Fruit fly (Drosophila melanogaster) whole organism, embryonic: ENCODE data around the gene CG13032.

Source experiments
- Awh ChIP-seq: fragments of 200-800 bp; sonication (Bioruptor generic); IDR thresholded peaks from 2 replicates; pipeline ENCODE4, ENCODE4 v1.3.6; 2022; ENCODE audit warnings: missing biosample characterization, missing genetic modification characterization
- B-H1 ChIP-seq: fragments of 200-800 bp; sonication (Bioruptor generic); IDR thresholded peaks from 3 replicates; pipeline ENCODE4 v1.3.6; 2022; ENCODE audit warnings: missing biosample characterization, missing genetic modification characterization
- BEAF-32 ChIP-seq: fragments of 200-800 bp; sonication (Bioruptor generic); optimal IDR thresholded peaks from 3 replicates; lab custom pipeline; 2017; ENCODE audit warnings: missing biosample characterization, missing genetic modification characterization, mild to moderate bottlenecking, moderate library complexity, missing genetic modification reagents
- CG10543 ChIP-seq: fragments of 200-800 bp; sonication (Bioruptor generic); optimal IDR thresholded peaks from 3 replicates; lab custom pipeline; 2017; ENCODE audit warnings: missing biosample characterization, mild to moderate bottlenecking, missing genetic modification characterization, moderate library complexity
- CG12659 ChIP-seq: fragments of 200-800 bp; sonication (Bioruptor generic); optimal IDR thresholded peaks from 3 replicates; lab custom pipeline; 2017; ENCODE audit warnings: mild to moderate bottlenecking, missing biosample characterization, missing genetic modification reagents, missing genetic modification characterization
- CG12769 ChIP-seq: fragments of 200-800 bp; sonication (Bioruptor generic); optimal IDR thresholded peaks from 2 replicates; lab custom pipeline; 2019; ENCODE audit warnings: missing biosample characterization, mild to moderate bottlenecking, missing genetic modification characterization, moderate library complexity
- CG15073 ChIP-seq: fragments of 200-800 bp; sonication (Bioruptor generic); optimal IDR thresholded peaks from 2 replicates; lab custom pipeline; 2016; ENCODE audit warnings: missing biosample characterization, missing genetic modification characterization
- CG1792 ChIP-seq: fragments of 200-800 bp; sonication (Bioruptor generic); optimal IDR thresholded peaks from 2 replicates; lab custom pipeline; 2016; ENCODE audit warnings: missing biosample characterization, missing genetic modification characterization
- CG31441 ChIP-seq: fragments of 200-800 bp; sonication (Bioruptor generic); IDR thresholded peaks from 2 replicates; pipeline ENCODE4 v1.3.6; 2022; ENCODE audit warnings: missing biosample characterization, missing genetic modification characterization
- CG42726 ChIP-seq: fragments of 200-800 bp; sonication (Bioruptor generic); IDR thresholded peaks from 2 replicates; pipeline ENCODE4 v1.3.6; 2022; ENCODE audit warnings: missing biosample characterization, missing genetic modification characterization; ENCODE audit not compliant: partially characterized antibody
- CG4820 ChIP-seq: fragments of 200-800 bp; sonication (Bioruptor generic); optimal IDR thresholded peaks from 3 replicates; lab custom pipeline; 2016; ENCODE audit warnings: missing biosample characterization, missing genetic modification characterization
- CG5180 ChIP-seq: fragments of 200-800 bp; sonication (Bioruptor generic); optimal IDR thresholded peaks from 3 replicates; lab custom pipeline; 2017; ENCODE audit warnings: missing biosample characterization, missing genetic modification characterization, mild to moderate bottlenecking, moderate library complexity, missing genetic modification reagents
- CG7372 ChIP-seq: fragments of 200-800 bp; sonication (Bioruptor generic); IDR thresholded peaks from 2 replicates; pipeline ENCODE4 v1.3.6; 2022; ENCODE audit warnings: missing biosample characterization, missing genetic modification characterization
- CG8089 ChIP-seq: fragments of 200-800 bp; sonication (Bioruptor generic); optimal IDR thresholded peaks from 3 replicates; lab custom pipeline; 2016; ENCODE audit warnings: missing biosample characterization, missing genetic modification characterization
- CG8290 ChIP-seq, 3 experiments: fragments of 200-800 bp; sonication (Bioruptor generic); optimal IDR thresholded peaks; 2 replicates each; lab custom pipeline; 2016 to 2019; ENCODE audit warnings: missing biosample characterization in 3 of 3, missing genetic modification characterization in 3 of 3, mild to moderate bottlenecking in 2 of 3, moderate library complexity in 1 of 3
- CG9727 ChIP-seq: fragments of 200-800 bp; sonication (Bioruptor generic); optimal IDR thresholded peaks from 3 replicates; lab custom pipeline; 2017; ENCODE audit warnings: missing biosample characterization, mild to moderate bottlenecking, missing genetic modification characterization
- CrebB ChIP-seq: fragments of 200-800 bp; sonication (Bioruptor generic); optimal IDR thresholded peaks from 3 replicates; lab custom pipeline; 2018; ENCODE audit warnings: missing biosample characterization, mild to moderate bottlenecking, missing genetic modification characterization
- Dll ChIP-seq: fragments of 200-800 bp; sonication (Bioruptor generic); IDR thresholded peaks from 4 replicates; pipeline ENCODE4 v1.3.6; 2022; ENCODE audit warnings: missing biosample characterization, missing genetic modification characterization; ENCODE audit not compliant: partially characterized antibody
- NC2β ChIP-seq: fragments of 200-800 bp; sonication (Bioruptor generic); optimal IDR thresholded peaks from 2 replicates; lab custom pipeline; 2016; ENCODE audit warnings: missing biosample characterization, missing genetic modification characterization
- Oli ChIP-seq: fragments of 200-800 bp; sonication (Bioruptor generic); optimal IDR thresholded peaks from 2 replicates; lab custom pipeline; 2018; ENCODE audit warnings: missing biosample characterization, mild to moderate bottlenecking, missing genetic modification characterization, moderate library complexity
- Rfx ChIP-seq: fragments of 200-800 bp; sonication (Bioruptor generic); IDR thresholded peaks from 2 replicates; pipeline ENCODE4 v1.3.6; 2022; ENCODE audit warnings: missing biosample characterization, missing genetic modification characterization
- Rx ChIP-seq: fragments of 200-800 bp; sonication (Bioruptor generic); IDR thresholded peaks from 2 replicates; pipeline ENCODE4 v1.3.6; 2022; ENCODE audit warnings: missing biosample characterization, missing genetic modification characterization
- Scr ChIP-seq: fragments of 200-800 bp; sonication (Bioruptor generic); IDR thresholded peaks from 2 replicates; pipeline ENCODE4 v1.3.6; 2022; ENCODE audit warnings: missing biosample characterization, missing genetic modification characterization; ENCODE audit not compliant: partially characterized antibody
- Spps ChIP-seq: fragments of 200-800 bp; sonication (Bioruptor generic); optimal IDR thresholded peaks from 2 replicates; lab custom pipeline; 2018; ENCODE audit warnings: missing biosample characterization, mild to moderate bottlenecking, missing genetic modification characterization
- Sry-δ ChIP-seq: fragments of 200-800 bp; sonication (Bioruptor generic); optimal IDR thresholded peaks from 2 replicates; lab custom pipeline; 2016; ENCODE audit warnings: missing biosample characterization, missing genetic modification characterization
- Xbp1 ChIP-seq: fragments of 200-800 bp; sonication (Bioruptor generic); optimal IDR thresholded peaks from 3 replicates; lab custom pipeline; 2016; ENCODE audit warnings: missing biosample characterization, mild to moderate bottlenecking, missing genetic modification characterization
- Xrp1 ChIP-seq: fragments of 200-800 bp; sonication (Bioruptor generic); IDR thresholded peaks from 2 replicates; pipeline ENCODE4 v1.3.6; 2022; ENCODE audit warnings: missing biosample characterization, missing genetic modification characterization
- ac ChIP-seq: fragments of 200-800 bp; sonication (Bioruptor generic); optimal IDR thresholded peaks from 3 replicates; lab custom pipeline; 2017; ENCODE audit warnings: missing biosample characterization, mild to moderate bottlenecking, missing genetic modification characterization
- amos ChIP-seq: fragments of 200-800 bp; sonication (Bioruptor generic); IDR thresholded peaks from 2 replicates; pipeline ENCODE4 v1.3.6; 2022; ENCODE audit warnings: missing biosample characterization, missing genetic modification characterization; ENCODE audit not compliant: partially characterized antibody
- ash1 ChIP-seq: fragments of 200-800 bp; sonication (Bioruptor generic); optimal IDR thresholded peaks from 2 replicates; lab custom pipeline; 2018; ENCODE audit warnings: missing biosample characterization, mild to moderate bottlenecking, missing genetic modification characterization
- chn ChIP-seq: fragments of 200-800 bp; sonication (Bioruptor generic); optimal IDR thresholded peaks from 2 replicates; lab custom pipeline; 2016; ENCODE audit warnings: missing biosample characterization, missing genetic modification characterization
- dati ChIP-seq: fragments of 200-800 bp; sonication (Bioruptor generic); IDR thresholded peaks from 2 replicates; pipeline ENCODE4 v1.3.6; 2022; ENCODE audit warnings: missing biosample characterization, missing genetic modification characterization
- dysf ChIP-seq: fragments of 200-800 bp; sonication (Bioruptor generic); IDR thresholded peaks from 3 replicates; pipeline ENCODE4 v1.3.6; 2022; ENCODE audit warnings: missing biosample characterization, missing genetic modification characterization
- fd96Cb ChIP-seq: fragments of 200-800 bp; sonication (Bioruptor generic); optimal IDR thresholded peaks from 2 replicates; lab custom pipeline; 2018; ENCODE audit warnings: missing biosample characterization, mild to moderate bottlenecking, missing genetic modification characterization, moderate library complexity
- gcm ChIP-seq: fragments of 200-800 bp; sonication (Bioruptor generic); optimal IDR thresholded peaks from 2 replicates; lab custom pipeline; 2019; ENCODE audit warnings: missing biosample characterization, mild to moderate bottlenecking, missing genetic modification characterization, moderate library complexity
- klu ChIP-seq: fragments of 200-800 bp; sonication (Bioruptor generic); IDR thresholded peaks from 2 replicates; pipeline ENCODE4 v1.3.6; 2022; ENCODE audit warnings: missing biosample characterization, missing genetic modification characterization
- lbe ChIP-seq: fragments of 200-800 bp; sonication (Bioruptor generic); optimal IDR thresholded peaks from 2 replicates; lab custom pipeline; 2016; ENCODE audit warnings: missing biosample characterization, mild to moderate bottlenecking, missing genetic modification characterization
- luna ChIP-seq: fragments of 200-800 bp; sonication (Bioruptor generic); optimal IDR thresholded peaks from 2 replicates; lab custom pipeline; 2016; ENCODE audit warnings: missing biosample characterization, missing genetic modification characterization
- mld ChIP-seq: fragments of 200-800 bp; sonication (Bioruptor generic); IDR thresholded peaks from 3 replicates; pipeline ENCODE4 v1.3.6; 2022; ENCODE audit warnings: missing biosample characterization, missing genetic modification characterization; ENCODE audit not compliant: partially characterized antibody
- pb ChIP-seq: fragments of 200-800 bp; sonication (Bioruptor generic); optimal IDR thresholded peaks from 3 replicates; lab custom pipeline; 2016; ENCODE audit warnings: missing biosample characterization, missing genetic modification characterization
- pita ChIP-seq: fragments of 200-800 bp; sonication (Bioruptor generic); optimal IDR thresholded peaks from 2 replicates; lab custom pipeline; 2017; ENCODE audit warnings: missing biosample characterization, mild to moderate bottlenecking, missing genetic modification characterization
- prd ChIP-seq, 3 experiments: fragments of >200 bp in 2 of 3; fragments of 200-800 bp in 1 of 3; sonication (Bioruptor generic) in 1 of 3; optimal IDR thresholded peaks in 2 of 3; IDR thresholded peaks in 1 of 3; 2 replicates in 2 of 3; 3 replicates in 1 of 3; pipeline versions ENCODE4 v1.3.6 to Lab custom; 2017 to 2022; ENCODE audit warnings: missing biosample characterization in 1 of 3, missing genetic modification characterization in 1 of 3
- pzg ChIP-seq: fragments of 200-800 bp; sonication (Bioruptor generic); optimal IDR thresholded peaks from 3 replicates; lab custom pipeline; 2018; ENCODE audit warnings: missing biosample characterization, mild to moderate bottlenecking, missing genetic modification characterization, moderate library complexity
- shn ChIP-seq: fragments of 200-800 bp; sonication (Bioruptor generic); optimal IDR thresholded peaks from 3 replicates; lab custom pipeline; 2016; ENCODE audit warnings: missing biosample characterization, missing genetic modification characterization
- sna ChIP-seq: fragments of 200-800 bp; sonication (Bioruptor generic); IDR thresholded peaks from 2 replicates; pipeline ENCODE4 v1.3.6; 2022; ENCODE audit warnings: missing biosample characterization, missing genetic modification characterization; ENCODE audit not compliant: partially characterized antibody
- so ChIP-seq: fragments of 200-800 bp; sonication (Bioruptor generic); IDR thresholded peaks from 3 replicates; pipeline ENCODE4 v1.3.6; 2022; ENCODE audit warnings: missing biosample characterization, missing genetic modification characterization
- zen2 ChIP-seq: fragments of 200-800 bp; sonication (Bioruptor generic); IDR thresholded peaks from 3 replicates; pipeline ENCODE4 v1.3.6; 2022; ENCODE audit warnings: missing biosample characterization, missing genetic modification characterization; ENCODE audit not compliant: partially characterized antibody
- zfh1 ChIP-seq: fragments of 200-800 bp; sonication (Bioruptor generic); IDR thresholded peaks from 3 replicates; pipeline ENCODE4 v1.3.6; 2022; ENCODE audit warnings: missing biosample characterization, missing genetic modification characterization
- zfh2 ChIP-seq: fragments of 200-800 bp; sonication (Bioruptor generic); optimal IDR thresholded peaks from 2 replicates; lab custom pipeline; 2016; ENCODE audit warnings: missing biosample characterization, missing genetic modification characterization

Gene CG13032

DNA sequence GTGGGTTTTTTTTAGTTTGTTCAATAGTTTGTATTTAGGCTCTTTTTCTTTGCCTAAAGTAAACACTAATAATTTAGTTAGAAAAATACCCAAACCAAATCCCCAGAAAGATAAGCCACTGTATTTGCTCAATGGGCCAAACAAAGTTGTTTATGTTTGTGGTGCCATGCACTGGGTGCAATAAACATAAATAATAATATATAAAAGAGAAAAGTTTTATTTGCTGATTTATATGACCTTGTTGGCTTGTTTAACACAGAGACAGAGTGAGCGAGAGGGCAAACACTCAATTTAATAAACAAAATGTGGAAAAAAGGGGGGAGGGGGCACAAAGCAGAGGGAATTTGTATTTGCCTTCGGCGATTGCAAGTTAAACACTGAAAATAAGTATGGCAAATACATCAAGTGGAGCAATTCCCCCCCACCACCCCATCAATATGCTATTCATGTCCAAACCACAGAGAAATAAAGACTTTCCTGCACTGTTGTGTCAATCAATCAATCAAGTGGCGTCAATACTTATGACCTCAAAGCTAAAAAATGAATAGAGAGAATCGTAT is 33.2 kb upstream of the CG13032 start (continued):
- TF ChIP-seq Sry-δ (GFP tag; lab: Kevin White, UChicago), result no peak
- no peak for TF ChIP-seq pita (GFP tag; lab: Kevin White, UChicago)
- TF ChIP-seq pb (GFP tag; lab: Kevin White, UChicago), result no peak
- no peak for TF ChIP-seq zen2
- TF ChIP-seq prd (optimal IDR thresholded peaks at IDR 0.05; lab: Kevin White, UChicago), result no peak
- no peak for TF ChIP-seq prd (GFP tag; IDR thresholded peaks at IDR 0.05; lab: Robert Waterston, UW)
- no peak for TF ChIP-seq CG1792 (GFP tag; lab: Kevin White, UChicago)
- no peak for TF ChIP-seq sna
- TF ChIP-seq shn (GFP tag; lab: Kevin White, UChicago), result no peak
- TF ChIP-seq CG4820 (GFP tag; lab: Kevin White, UChicago), result peak; percentile 13
- TF ChIP-seq pzg, result no peak
- no peak for TF ChIP-seq Rx (GFP tag; lab: Robert Waterston, UW)
- no peak for TF ChIP-seq CG12769
- TF ChIP-seq CG15073 (GFP tag; lab: Kevin White, UChicago), result no peak
- no peak for TF ChIP-seq ash1 (GFP tag; lab: Kevin White, UChicago)
- no peak for TF ChIP-seq luna
- TF ChIP-seq CG8290 (GFP tag; optimal IDR thresholded peaks at IDR 0.05; lab: Kevin White, UChicago), result peak; percentile 33
- TF ChIP-seq CG8290 (tag; optimal IDR thresholded peaks at IDR 0.05; lab: Kevin White, UChicago), result no peak
- no peak for TF ChIP-seq lbe (GFP tag; lab: Kevin White, UChicago)
- peak; percentile 53 for TF ChIP-seq gcm (GFP tag; lab: Kevin White, UChicago)
- peak; percentile 73 for TF ChIP-seq Xrp1 (GFP tag; lab: Robert Waterston, UW)
- TF ChIP-seq zfh1, result no peak
- no peak for TF ChIP-seq CG5180 (GFP tag; lab: Kevin White, UChicago)
- no peak for TF ChIP-seq dysf (GFP tag; lab: Robert Waterston, UW)
- peak; percentile 16 for TF ChIP-seq Oli
- no peak for TF ChIP-seq CrebB (tag; lab: Kevin White, UChicago)
- TF ChIP-seq CG9727 (GFP tag; lab: Kevin White, UChicago), result peak; percentile 79
- no peak for TF ChIP-seq so
- TF ChIP-seq NC2β (GFP tag; lab: Kevin White, UChicago), result no peak
- peak; percentile 76 for TF ChIP-seq CG31441
- no peak for TF ChIP-seq chn
- no peak for TF ChIP-seq mld (GFP tag; lab: Robert Waterston, UW)
- no peak for TF ChIP-seq CG12659
- no peak for TF ChIP-seq klu
- TF ChIP-seq CG8089 (GFP tag; lab: Kevin White, UChicago), result no peak
- TF ChIP-seq CG10543, result no peak
- no peak for TF ChIP-seq dati (GFP tag; lab: Robert Waterston, UW)
- TF ChIP-seq Spps (tag; lab: Kevin White, UChicago), result peak; percentile 56
- TF ChIP-seq B-H1 (GFP tag; lab: Robert Waterston, UW), result no peak
- no peak for TF ChIP-seq Dll
- TF ChIP-seq BEAF-32 (GFP tag; lab: Kevin White, UChicago), result no peak
- TF ChIP-seq Xbp1 (GFP tag; lab: Kevin White, UChicago), result no peak
- TF ChIP-seq ac (GFP tag; lab: Kevin White, UChicago), result peak; percentile 86
- peak; percentile 18 for TF ChIP-seq fd96Cb (tag; lab: Kevin White, UChicago)
- no peak for TF ChIP-seq Rfx (GFP tag; lab: Robert Waterston, UW)
- TF ChIP-seq Awh (GFP tag; lab: Robert Waterston, UW), result no peak
- TF ChIP-seq CG7372 (GFP tag; lab: Robert Waterston, UW), result no peak
- no peak for TF ChIP-seq CG42726 (GFP tag; lab: Robert Waterston, UW)
- TF ChIP-seq amos (GFP tag; lab: Robert Waterston, UW), result no peak
- no peak for TF ChIP-seq zfh2
- no peak for TF ChIP-seq Scr
